Fruit fly (Drosophila melanogaster): ENCODE results near the gene CG10366.

Gene CG10366

DNA sequence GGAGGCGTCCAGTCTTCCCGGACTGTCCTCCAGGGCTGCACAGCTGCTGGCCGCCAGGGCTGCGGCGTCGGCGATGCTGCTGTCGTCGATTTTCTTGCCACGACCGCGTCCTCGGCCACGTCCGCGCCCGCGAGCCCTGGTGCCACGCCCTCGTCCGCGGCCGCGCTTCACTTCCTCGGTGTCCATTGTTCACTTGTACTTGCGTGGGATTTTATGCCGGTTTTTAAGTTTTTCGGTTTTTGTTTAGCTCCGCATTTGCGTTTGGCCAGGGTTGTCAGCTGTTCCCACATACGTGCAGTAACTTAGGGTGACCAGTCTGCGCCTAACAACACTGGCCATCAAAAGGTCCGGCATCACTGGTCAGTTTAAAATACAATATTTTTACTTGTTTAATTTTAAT, 1.9 kb upstream of the CG10366 start, which contains the start of gene Hakai (continued):
- TF ChIP-seq Bgb (GFP tag; IDR thresholded peaks at IDR 0.05; ENCODE audit: partially characterized antibody) (peak; percentile 51), Sin3A (optimal IDR thresholded peaks at IDR 0.05) (peak; percentile 81), run (tag; optimal IDR thresholded peaks at IDR 0.05) (no peak), kah (GFP tag; optimal IDR thresholded peaks at IDR 0.05) (peak; percentile 5), pfk (GFP tag; optimal IDR thresholded peaks at IDR 0.05) (no peak), CG12391 (tag; optimal IDR thresholded peaks at IDR 0.05) (peak; percentile 13), D19B (GFP tag; optimal IDR thresholded peaks at IDR 0.05) (no peak), Camta (GFP tag; optimal IDR thresholded peaks at IDR 0.05) (peak; percentile 51), CG30403 (GFP tag; optimal IDR thresholded peaks at IDR 0.05) (peak; percentile 77), CG12236 (GFP tag; optimal IDR thresholded peaks at IDR 0.05) (no peak), CG3995 (GFP tag; optimal IDR thresholded peaks at IDR 0.05) (peak; percentile 4), CG15696 (tag; optimal IDR thresholded peaks at IDR 0.05) (peak; percentile 33), kay (GFP tag; optimal IDR thresholded peaks at IDR 0.05) (no peak), sd (tag; optimal IDR thresholded peaks at IDR 0.05) (no peak), D (optimal IDR thresholded peaks at IDR 0.05) (no peak), D (GFP tag; optimal IDR thresholded peaks at IDR 0.05) (peak; percentile 1), CG10462 (GFP tag; optimal IDR thresholded peaks at IDR 0.05) (no peak), CG9932 (GFP tag; IDR thresholded peaks at IDR 0.05) (peak; percentile 83), seq (GFP tag; IDR thresholded peaks at IDR 0.05) (peak; percentile 30; the same call in 1 of the 2 replicates), YL-1 (GFP tag; optimal IDR thresholded peaks at IDR 0.05) (peak; percentile 80), dmrt99B (tag; optimal IDR thresholded peaks at IDR 0.05) (peak; percentile 16), cwo (GFP tag; optimal IDR thresholded peaks at IDR 0.05) (no peak), so (GFP tag; IDR thresholded peaks at IDR 0.05) (0 out of 3 replicates have a peak, but pooled peaks have one; percentile 49), CHES-1-like (GFP tag; optimal IDR thresholded peaks at IDR 0.05) (peak; percentile 77), Hsf (GFP tag; optimal IDR thresholded peaks at IDR 0.05) (peak; percentile 53), Nf-YC (tag; optimal IDR thresholded peaks at IDR 0.05) (peak; percentile 47), peb (GFP tag; IDR thresholded peaks at IDR 0.05) (peak; percentile 51), Chrac-16 (GFP tag; optimal IDR thresholded peaks at IDR 0.05) (peak; percentile 57), repo (GFP tag; optimal IDR thresholded peaks at IDR 0.05) (peak; percentile 77), Oli (tag; optimal IDR thresholded peaks at IDR 0.05) (peak; percentile 16), tll (GFP tag; optimal IDR thresholded peaks at IDR 0.05) (no peak), mirr (GFP tag; optimal IDR thresholded peaks at IDR 0.05) (no peak), toy (GFP tag; IDR thresholded peaks at IDR 0.05) (no peak), slp2 (GFP tag; optimal IDR thresholded peaks at IDR 0.05) (peak; percentile 40), twi (tag; optimal IDR thresholded peaks at IDR 0.05) (peak; percentile 32), vvl (GFP tag; IDR thresholded peaks at IDR 0.05) (peak; percentile 68), CG30020 (tag; optimal IDR thresholded peaks at IDR 0.05) (peak; percentile 33), ind (GFP tag; optimal IDR thresholded peaks at IDR 0.05) (peak; percentile 77), pan (optimal IDR thresholded peaks at IDR 0.05) (no peak), pan (GFP tag; optimal IDR thresholded peaks at IDR 0.05 in 1 of 2, IDR thresholded peaks at IDR 0.05 in 1 of 2) (peak in 1 of 2 experiments; percentile 50), CG12104 (GFP tag; optimal IDR thresholded peaks at IDR 0.05) (no peak), D19A (tag; optimal IDR thresholded peaks at IDR 0.05) (peak; percentile 26), exex (tag; optimal IDR thresholded peaks at IDR 0.05) (no peak), Fer2 (tag; optimal IDR thresholded peaks at IDR 0.05) (peak; percentile 24), CG5953 (GFP tag; IDR thresholded peaks at IDR 0.05) (no peak), CG11695 (GFP tag; IDR thresholded peaks at IDR 0.05) (no peak), CG10274 (GFP tag; optimal IDR thresholded peaks at IDR 0.05) (no peak), CG15601 (tag; optimal IDR thresholded peaks at IDR 0.05) (peak; percentile 31), CG5180 (GFP tag; optimal IDR thresholded peaks at IDR 0.05) (no peak), sima (GFP tag; optimal IDR thresholded peaks at IDR 0.05) (peak; percentile 22), CG2202 (tag; optimal IDR thresholded peaks at IDR 0.05) (no peak), org-1 (GFP tag; optimal IDR thresholded peaks at IDR 0.05) (no peak)

Data from whole organism, embryonic.